Fruit fly (Drosophila melanogaster): ENCODE measurements around the gene Es2.

The Es2 gene

dm6 chrX:8448171-8448570 is 13.1 kb upstream of the Es2 start:
- TF ChIP-seq foxo (GFP tag; optimal IDR thresholded peaks at IDR 0.05) (no peak), Hnf4 (GFP tag; optimal IDR thresholded peaks at IDR 0.05) (no peak), CrebA (GFP tag; optimal IDR thresholded peaks at IDR 0.05; ENCODE audit: borderline replicate concordance) (no peak), pan (optimal IDR thresholded peaks at IDR 0.05) (no peak), rgr (GFP tag; optimal IDR thresholded peaks at IDR 0.05) (no peak), Abd-B (GFP tag; optimal IDR thresholded peaks at IDR 0.05) (no peak), psq (GFP tag; optimal IDR thresholded peaks at IDR 0.05) (no peak), Mio (GFP tag; optimal IDR thresholded peaks at IDR 0.05) (no peak), dsf (GFP tag; optimal IDR thresholded peaks at IDR 0.05; ENCODE audit: borderline replicate concordance) (no peak), jim (GFP tag; optimal IDR thresholded peaks at IDR 0.05) (no peak), CG32264 (GFP tag; optimal IDR thresholded peaks at IDR 0.05) (no peak), brk (GFP tag; optimal IDR thresholded peaks at IDR 0.05) (no peak), fru (GFP tag; optimal IDR thresholded peaks at IDR 0.05) (no peak), Dif (GFP tag; optimal IDR thresholded peaks at IDR 0.05; ENCODE audit: partially characterized antibody) (no peak), N (GFP tag; optimal IDR thresholded peaks at IDR 0.05) (no peak), tai (GFP tag; optimal IDR thresholded peaks at IDR 0.05) (no peak), dl (GFP tag; optimal IDR thresholded peaks at IDR 0.05; ENCODE audit: insufficient read depth in 1 of 2, partially characterized antibody in 2 of 2) (no peak)

- TF ChIP-seq dsf (GFP tag; optimal IDR thresholded peaks at IDR 0.05; ENCODE audit: borderline replicate concordance) (no peak), Hnf4 (GFP tag; optimal IDR thresholded peaks at IDR 0.05) (no peak), Dif (GFP tag; optimal IDR thresholded peaks at IDR 0.05; ENCODE audit: partially characterized antibody) (no peak), N (GFP tag; optimal IDR thresholded peaks at IDR 0.05) (no peak), Jra (GFP tag; optimal IDR thresholded peaks at IDR 0.05) (no peak), Abd-B (GFP tag; optimal IDR thresholded peaks at IDR 0.05) (no peak)
Observed at dm6 chrX:8450214-8450904, 10.9 kb upstream of the Es2 start.

- TF ChIP-seq HLH106 (tag; optimal IDR thresholded peaks at IDR 0.05), result no peak
- no peak for TF ChIP-seq tai (GFP tag; optimal IDR thresholded peaks at IDR 0.05)
- TF ChIP-seq N (GFP tag; optimal IDR thresholded peaks at IDR 0.05), result no peak
- no peak for TF ChIP-seq h (GFP tag; optimal IDR thresholded peaks at IDR 0.05)
- TF ChIP-seq Dif (GFP tag; optimal IDR thresholded peaks at IDR 0.05; ENCODE audit: partially characterized antibody), result no peak
- no peak for TF ChIP-seq sv (GFP tag; optimal IDR thresholded peaks at IDR 0.05)
- no peak for TF ChIP-seq dl (GFP tag; optimal IDR thresholded peaks at IDR 0.05; ENCODE audit: insufficient read depth in 1 of 2, partially characterized antibody in 2 of 2)
- TF ChIP-seq Mio (GFP tag; optimal IDR thresholded peaks at IDR 0.05), result no peak
- no peak for TF ChIP-seq Rel (GFP tag; optimal IDR thresholded peaks at IDR 0.05)
- no peak for TF ChIP-seq Rel (tag; optimal IDR thresholded peaks at IDR 0.05)
- TF ChIP-seq Hnf4 (GFP tag; optimal IDR thresholded peaks at IDR 0.05), result no peak
- no peak for TF ChIP-seq GATAd (GFP tag; optimal IDR thresholded peaks at IDR 0.05)
- no peak for TF ChIP-seq OdsH (GFP tag; optimal IDR thresholded peaks at IDR 0.05)
- no peak for TF ChIP-seq CG9705 (GFP tag; optimal IDR thresholded peaks at IDR 0.05)
Observed at dm6 chrX:8452163-8452562, 9.1 kb upstream of the Es2 start.

- peak; percentile 26 for TF ChIP-seq woc (GFP tag; optimal IDR thresholded peaks at IDR 0.05)
- TF ChIP-seq dmrt93B (GFP tag; optimal IDR thresholded peaks at IDR 0.05), result peak; percentile 56
- peak; percentile 79 for TF ChIP-seq sv (GFP tag; optimal IDR thresholded peaks at IDR 0.05)
- TF ChIP-seq GATAd (GFP tag; optimal IDR thresholded peaks at IDR 0.05), result no peak
- TF ChIP-seq h (GFP tag; optimal IDR thresholded peaks at IDR 0.05), result peak; percentile 77
- no peak for TF ChIP-seq CrebA (GFP tag; optimal IDR thresholded peaks at IDR 0.05; ENCODE audit: borderline replicate concordance)
- TF ChIP-seq Vsx2 (GFP tag; optimal IDR thresholded peaks at IDR 0.05; ENCODE audit: partially characterized antibody), result no peak
- no peak for TF ChIP-seq Hr78 (GFP tag; optimal IDR thresholded peaks at IDR 0.05)
- peak; percentile 69 for TF ChIP-seq OdsH (GFP tag; optimal IDR thresholded peaks at IDR 0.05)
- no peak for TF ChIP-seq jim (GFP tag; optimal IDR thresholded peaks at IDR 0.05)
- peak; percentile 62 for TF ChIP-seq CG9705 (GFP tag; optimal IDR thresholded peaks at IDR 0.05)
- TF ChIP-seq psq (GFP tag; optimal IDR thresholded peaks at IDR 0.05), result peak; percentile 61
- TF ChIP-seq rgr (GFP tag; optimal IDR thresholded peaks at IDR 0.05), result peak; percentile 76
- TF ChIP-seq usp (GFP tag; optimal IDR thresholded peaks at IDR 0.05), result no peak
- TF ChIP-seq Sp1 (GFP tag; optimal IDR thresholded peaks at IDR 0.05), result peak; percentile 66
- peak; percentile 16 for TF ChIP-seq tai (GFP tag; optimal IDR thresholded peaks at IDR 0.05)
- TF ChIP-seq br (GFP tag; optimal IDR thresholded peaks at IDR 0.05), result peak; percentile 60
- TF ChIP-seq Mio (GFP tag; optimal IDR thresholded peaks at IDR 0.05), result no peak
- no peak for TF ChIP-seq Abd-B (GFP tag; optimal IDR thresholded peaks at IDR 0.05)
- peak; percentile 4 for TF ChIP-seq brk (GFP tag; optimal IDR thresholded peaks at IDR 0.05)
- no peak for TF ChIP-seq Jra (GFP tag; optimal IDR thresholded peaks at IDR 0.05)
- TF ChIP-seq HLH106 (tag; optimal IDR thresholded peaks at IDR 0.05), result peak; percentile 77
- no peak for TF ChIP-seq lola (GFP tag; optimal IDR thresholded peaks at IDR 0.05)
- TF ChIP-seq Rel (GFP tag; optimal IDR thresholded peaks at IDR 0.05), result no peak
- peak; percentile 19 for TF ChIP-seq Rel (tag; optimal IDR thresholded peaks at IDR 0.05)
- TF ChIP-seq sage (GFP tag; optimal IDR thresholded peaks at IDR 0.05), result peak; percentile 43
- no peak for TF ChIP-seq dl (GFP tag; optimal IDR thresholded peaks at IDR 0.05; ENCODE audit: insufficient read depth in 1 of 2, partially characterized antibody in 2 of 2)
- TF ChIP-seq Hnf4 (GFP tag; optimal IDR thresholded peaks at IDR 0.05), result peak; percentile 71
- no peak for TF ChIP-seq Dif (GFP tag; optimal IDR thresholded peaks at IDR 0.05; ENCODE audit: partially characterized antibody)
- TF ChIP-seq fru (GFP tag; optimal IDR thresholded peaks at IDR 0.05), result peak; percentile 67
- peak in 1 of 2 experiments; percentile 81 for TF ChIP-seq foxo (GFP tag; optimal IDR thresholded peaks at IDR 0.05)
- TF ChIP-seq ey (GFP tag; optimal IDR thresholded peaks at IDR 0.05), result peak; percentile 74
Observed at dm6 chrX:8455019-8455555, 6.2 kb upstream of the Es2 start, which contains the start of gene org-1. Gene org-1 (minus strand): TSS chrX:8455069.
